Worm (Caenorhabditis elegans) whole organism, late embryonic: ENCODE data around the gene str-130.

Experiments used
- C08G9.2 ChIP-seq: sonication (generic microtip); optimal IDR thresholded peaks from 2 replicates; lab custom pipeline; 2016; ENCODE audit warnings: mild to moderate bottlenecking, missing genetic modification characterization, moderate library complexity, missing compliant biosample characterization
- C38D4.7 ChIP-seq: fragments of 200-800 bp; sonication (Bioruptor generic); optimal IDR thresholded peaks from 2 replicates; lab custom pipeline; 2018; ENCODE audit warnings: mild to moderate bottlenecking, missing genetic modification characterization, moderate library complexity, missing compliant biosample characterization
- F13H6.1 ChIP-seq: sonication (generic microtip); optimal IDR thresholded peaks from 2 replicates; lab custom pipeline; 2016; ENCODE audit warnings: missing genetic modification characterization, missing compliant biosample characterization
- T23F11.4 ChIP-seq: fragments of 200-800 bp; sonication (Bioruptor generic); optimal IDR thresholded peaks from 2 replicates; lab custom pipeline; 2018; ENCODE audit warnings: mild to moderate bottlenecking, missing genetic modification characterization, missing compliant biosample characterization
- Y22D7AL.16 ChIP-seq: sonication (generic microtip); optimal IDR thresholded peaks from 2 replicates; lab custom pipeline; 2016; ENCODE audit warnings: missing genetic modification characterization, missing compliant biosample characterization
- ahr-1 ChIP-seq: sonication (generic microtip); optimal IDR thresholded peaks from 2 replicates; lab custom pipeline; 2016; ENCODE audit warnings: missing genetic modification characterization, missing compliant biosample characterization
- ceh-18 ChIP-seq: sonication (generic microtip); optimal IDR thresholded peaks from 2 replicates; lab custom pipeline; 2016; ENCODE audit warnings: missing genetic modification characterization, missing compliant biosample characterization
- ceh-19 ChIP-seq: fragments of 200-800 bp; sonication (Bioruptor generic); optimal IDR thresholded peaks from 2 replicates; lab custom pipeline; 2018; ENCODE audit warnings: mild to moderate bottlenecking, missing genetic modification characterization, missing compliant biosample characterization
- ceh-2 ChIP-seq: sonication (generic microtip); optimal IDR thresholded peaks from 2 replicates; lab custom pipeline; 2016; ENCODE audit warnings: missing genotype, missing genetic modification characterization, missing compliant biosample characterization
- ceh-22 ChIP-seq: sonication (generic microtip); optimal IDR thresholded peaks from 2 replicates; lab custom pipeline; 2017; ENCODE audit warnings: missing biosample characterization, missing genetic modification characterization
- ceh-24 ChIP-seq: sonication (generic microtip); optimal IDR thresholded peaks from 2 replicates; lab custom pipeline; 2016; ENCODE audit warnings: mild to moderate bottlenecking, missing genetic modification characterization, missing compliant biosample characterization
- ceh-31 ChIP-seq: sonication (generic microtip); optimal IDR thresholded peaks from 2 replicates; lab custom pipeline; 2016; ENCODE audit warnings: missing genetic modification characterization, missing compliant biosample characterization
- ceh-34 ChIP-seq: sonication (generic microtip); optimal IDR thresholded peaks from 2 replicates; lab custom pipeline; 2016; ENCODE audit warnings: mild to moderate bottlenecking, missing genetic modification characterization, missing compliant biosample characterization
- ceh-45 ChIP-seq: fragments of 200-800 bp; sonication (Bioruptor generic); IDR thresholded peaks from 2 replicates; pipeline ENCODE4 v1.3.6; 2022; ENCODE audit warnings: missing genetic modification reagents, missing genetic modification characterization, missing compliant biosample characterization
- ceh-9 ChIP-seq: sonication (generic microtip); optimal IDR thresholded peaks from 2 replicates; lab custom pipeline; 2016; ENCODE audit warnings: mild to moderate bottlenecking, missing genetic modification characterization, inconsistent platforms, missing compliant biosample characterization
- che-1 ChIP-seq: sonication (generic microtip); optimal IDR thresholded peaks from 2 replicates; lab custom pipeline; 2016; ENCODE audit warnings: mild to moderate bottlenecking, missing genetic modification characterization, missing compliant biosample characterization
- elt-2 ChIP-seq: sonication (generic microtip); optimal IDR thresholded peaks from 2 replicates; lab custom pipeline; 2016; ENCODE audit warnings: missing genetic modification reagents, missing genetic modification characterization, missing compliant biosample characterization
- elt-4 ChIP-seq: sonication (generic microtip); optimal IDR thresholded peaks from 2 replicates; lab custom pipeline; 2016; ENCODE audit warnings: missing genetic modification characterization, missing compliant biosample characterization
- ets-4 ChIP-seq: sonication (generic microtip); optimal IDR thresholded peaks from 2 replicates; lab custom pipeline; 2016; ENCODE audit warnings: missing genetic modification characterization, missing compliant biosample characterization
- eyg-1 ChIP-seq: sonication (generic microtip); optimal IDR thresholded peaks from 2 replicates; lab custom pipeline; 2016; ENCODE audit warnings: missing genotype, missing genetic modification characterization, missing compliant biosample characterization
- gmeb-2 ChIP-seq: sonication (generic microtip); optimal IDR thresholded peaks from 2 replicates; lab custom pipeline; 2016; ENCODE audit warnings: missing genetic modification characterization, inconsistent platforms, missing compliant biosample characterization
- hlh-30 ChIP-seq: sonication (generic microtip); optimal IDR thresholded peaks from 2 replicates; lab custom pipeline; 2017; ENCODE audit warnings: antibody characterized with exemption, missing genetic modification characterization, missing compliant biosample characterization; ENCODE audit not compliant: insufficient read depth
- hlh-8 ChIP-seq: sonication (generic microtip); optimal IDR thresholded peaks from 2 replicates; lab custom pipeline; 2016; ENCODE audit warnings: missing genotype, missing genetic modification characterization, missing compliant biosample characterization
- lim-6 ChIP-seq: sonication (generic microtip); optimal IDR thresholded peaks from 2 replicates; lab custom pipeline; 2016; ENCODE audit warnings: missing genetic modification characterization, missing compliant biosample characterization
- lin-11 ChIP-seq: fragments of 200-800 bp; sonication (Bioruptor generic); optimal IDR thresholded peaks from 2 replicates; lab custom pipeline; 2018; ENCODE audit warnings: mild to moderate bottlenecking, missing genetic modification characterization, missing compliant biosample characterization
- madf-2 ChIP-seq: sonication (generic microtip); optimal IDR thresholded peaks from 2 replicates; lab custom pipeline; 2017; ENCODE audit warnings: missing genetic modification characterization, missing compliant biosample characterization
- mec-3 ChIP-seq: sonication (generic microtip); optimal IDR thresholded peaks from 2 replicates; lab custom pipeline; 2016; ENCODE audit warnings: borderline replicate concordance, missing genetic modification characterization, missing compliant biosample characterization
- nfya-1 ChIP-seq: sonication (generic microtip); optimal IDR thresholded peaks from 2 replicates; lab custom pipeline; 2017; ENCODE audit warnings: missing genetic modification characterization, mild to moderate bottlenecking, missing compliant biosample characterization, antibody characterized with exemption, moderate library complexity
- nhr-11 ChIP-seq: fragments of 150-350 bp; optimal IDR thresholded peaks from 2 replicates; lab custom pipeline; 2014; ENCODE audit warnings: missing biosample characterization, missing genetic modification characterization
- odd-2 ChIP-seq: sonication (generic microtip); optimal IDR thresholded peaks from 2 replicates; lab custom pipeline; 2017; ENCODE audit warnings: antibody characterized with exemption, mild to moderate bottlenecking, missing genetic modification characterization, missing compliant biosample characterization
- pag-3 ChIP-seq: sonication (generic microtip); optimal IDR thresholded peaks from 2 replicates; lab custom pipeline; 2016; ENCODE audit warnings: missing compliant biosample characterization, missing genetic modification characterization, borderline replicate concordance
- pax-1 ChIP-seq: fragments of 150-350 bp; optimal IDR thresholded peaks from 2 replicates; lab custom pipeline; 2014; ENCODE audit warnings: missing biosample characterization, missing genetic modification characterization
- pqm-1 ChIP-seq: sonication (generic microtip); optimal IDR thresholded peaks from 2 replicates; lab custom pipeline; 2016; ENCODE audit warnings: missing genetic modification characterization, missing compliant biosample characterization
- pros-1 ChIP-seq: fragments of 150-350 bp; optimal IDR thresholded peaks from 2 replicates; lab custom pipeline; 2014; ENCODE audit warnings: missing biosample characterization, missing genetic modification reagents, missing genetic modification characterization
- sdc-2 ChIP-seq: sonication (generic microtip); optimal IDR thresholded peaks from 2 replicates; lab custom pipeline; 2016; ENCODE audit warnings: missing genotype, missing genetic modification characterization, missing compliant biosample characterization
- sox-2 ChIP-seq: fragments of 200-800 bp; sonication (Bioruptor generic); IDR thresholded peaks from 2 replicates; pipeline ENCODE4 v1.3.6; 2022; ENCODE audit warnings: missing genetic modification reagents, missing genetic modification characterization, missing compliant biosample characterization
- sox-4 ChIP-seq: sonication (generic microtip); optimal IDR thresholded peaks from 2 replicates; lab custom pipeline; 2017; ENCODE audit warnings: mild to moderate bottlenecking, missing genetic modification characterization, inconsistent platforms, missing compliant biosample characterization
- tbx-7 ChIP-seq: sonication (generic microtip); optimal IDR thresholded peaks from 2 replicates; lab custom pipeline; 2016; ENCODE audit warnings: missing genotype, missing genetic modification characterization, missing compliant biosample characterization
- ttx-3 ChIP-seq: sonication (generic microtip); optimal IDR thresholded peaks from 2 replicates; lab custom pipeline; 2016; ENCODE audit warnings: missing genetic modification reagents, missing genetic modification characterization, missing compliant biosample characterization
- unc-42 ChIP-seq: sonication (generic microtip); optimal IDR thresholded peaks from 2 replicates; lab custom pipeline; 2016; ENCODE audit warnings: missing genotype, missing genetic modification characterization, missing compliant biosample characterization
- unc-55 ChIP-seq: sonication (generic microtip); optimal IDR thresholded peaks from 2 replicates; lab custom pipeline; 2017; ENCODE audit warnings: missing biosample characterization, missing genetic modification reagents, missing genetic modification characterization
- unc-86 ChIP-seq: sonication (generic microtip); optimal IDR thresholded peaks from 2 replicates; lab custom pipeline; 2016; ENCODE audit warnings: missing genetic modification characterization, missing compliant biosample characterization

The str-130 gene

ce11 chrV:8114542-8114941 lies 24.0 kb upstream of the str-130 start:
- TF ChIP-seq ceh-34 (tag; lab: Kevin White, UChicago) (no peak), madf-2 (tag; lab: Kevin White, UChicago) (no peak), lim-6 (tag; lab: Kevin White, UChicago) (no peak), lin-11 (no peak), ceh-19 (GFP tag; lab: Kevin White, UChicago) (no peak), nfya-1 (tag; lab: Kevin White, UChicago) (no peak), sox-2 (GFP tag; lab: Robert Waterston, UW) (no peak), ceh-24 (tag; lab: Kevin White, UChicago) (no peak)

ce11 chrV:8110816-8111215 lies 20.3 kb upstream of the str-130 start:
- no peak for TF ChIP-seq sdc-2
- no peak for TF ChIP-seq nhr-11
- TF ChIP-seq ceh-45, result no peak
- TF ChIP-seq unc-86 (tag; lab: Kevin White, UChicago), result no peak
- no peak for TF ChIP-seq ceh-24 (tag; lab: Kevin White, UChicago)
- no peak for TF ChIP-seq F13H6.1 (tag; lab: Kevin White, UChicago)
- no peak for TF ChIP-seq tbx-7 (tag; lab: Kevin White, UChicago)
- no peak for TF ChIP-seq mec-3 (tag; lab: Kevin White, UChicago)
- TF ChIP-seq sox-2 (GFP tag; lab: Robert Waterston, UW), result no peak
- TF ChIP-seq ttx-3 (tag; lab: Kevin White, UChicago), result no peak
- no peak for TF ChIP-seq nfya-1 (tag; lab: Kevin White, UChicago)

DNA sequence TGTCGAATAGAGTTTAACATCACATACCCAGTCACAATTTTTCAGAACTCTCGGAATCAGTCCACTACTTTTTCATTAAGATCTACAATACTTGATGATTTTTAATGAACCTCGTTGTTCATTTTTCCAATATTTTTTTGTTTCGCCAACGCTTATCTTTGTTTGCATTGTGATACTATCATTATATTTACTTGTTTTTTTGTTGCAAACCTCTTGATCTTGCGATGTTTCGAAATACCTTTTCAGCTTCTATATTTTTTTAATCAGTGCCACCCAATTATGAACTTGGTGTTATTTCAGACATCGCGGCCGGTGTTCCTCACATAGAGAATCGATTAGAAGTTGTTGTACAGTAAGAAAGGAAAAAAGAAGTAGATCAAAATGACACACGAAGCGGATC lies 18.2 kb upstream of the str-130 start, which contains the start of gene myo-5:
myo-5 (plus strand) TSS at position 301 of the 400 bp plus-strand sequence.
- no peak for TF ChIP-seq pros-1 (tag; lab: Kevin White, UChicago)
- no peak for TF ChIP-seq elt-4 (tag; lab: Kevin White, UChicago)
- no peak for TF ChIP-seq hlh-8
- no peak for TF ChIP-seq sox-2 (GFP tag; lab: Robert Waterston, UW)
- TF ChIP-seq ahr-1 (tag; lab: Kevin White, UChicago), result no peak
- TF ChIP-seq nhr-11, result no peak
- no peak for TF ChIP-seq pax-1 (tag; lab: Kevin White, UChicago)
- TF ChIP-seq ceh-22 (tag; lab: Kevin White, UChicago), result no peak
- no peak for TF ChIP-seq sox-4 (tag; lab: Kevin White, UChicago)
- TF ChIP-seq eyg-1 (tag; lab: Kevin White, UChicago), result no peak
- no peak for TF ChIP-seq unc-86 (tag; lab: Kevin White, UChicago)
- no peak for TF ChIP-seq C08G9.2
- TF ChIP-seq ceh-19 (GFP tag; lab: Kevin White, UChicago), result no peak
- TF ChIP-seq odd-2, result no peak
- TF ChIP-seq pqm-1 (tag; lab: Kevin White, UChicago), result no peak
- no peak for TF ChIP-seq ets-4 (tag; lab: Kevin White, UChicago)
- no peak for TF ChIP-seq hlh-30 (tag; lab: Kevin White, UChicago)
- TF ChIP-seq, all 69 proteins: peak for 0

ce11 chrV:8104473-8104872 lies 14.0 kb upstream of the str-130 start, which contains the start of gene srlf-16:
srlf-16 (plus strand) TSS chrV:8104773.
- TF ChIP-seq sdc-2 (no peak), ttx-3 (tag; lab: Kevin White, UChicago) (no peak), ceh-34 (tag; lab: Kevin White, UChicago) (no peak), unc-42 (no peak)

DNA sequence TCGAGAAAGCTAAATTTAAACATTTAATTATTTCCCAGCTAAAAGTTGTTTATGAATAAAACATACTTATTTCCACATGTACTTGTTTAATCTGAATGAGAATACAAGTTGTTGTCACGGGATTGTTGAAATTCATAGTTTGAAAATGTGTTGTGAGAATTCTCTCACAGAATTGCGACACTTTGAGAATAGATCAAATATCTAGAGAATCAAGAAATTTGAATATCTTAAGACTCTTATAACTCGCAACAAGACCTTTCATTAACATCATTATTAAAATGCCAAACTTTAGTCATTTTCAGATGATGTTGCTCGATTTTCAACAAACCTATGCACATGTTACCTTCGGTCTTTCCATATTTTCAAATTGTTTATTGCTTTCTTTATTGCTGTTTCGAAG lies 12.5 kb upstream of the str-130 start, which contains the start of gene str-90:
str-90 (plus strand) TSS at position 301 of the 400 bp plus-strand sequence.
- no peak for TF ChIP-seq ceh-18 (tag; lab: Kevin White, UChicago)
- TF ChIP-seq che-1 (tag; lab: Kevin White, UChicago), result no peak
- TF ChIP-seq ceh-34 (tag; lab: Kevin White, UChicago), result no peak
- no peak for TF ChIP-seq pros-1 (tag; lab: Kevin White, UChicago)
- no peak for TF ChIP-seq gmeb-2 (tag; lab: Kevin White, UChicago)
- TF ChIP-seq ceh-22 (tag; lab: Kevin White, UChicago), result no peak
- TF ChIP-seq elt-4 (tag; lab: Kevin White, UChicago), result no peak
- no peak for TF ChIP-seq elt-2 (tag; lab: Kevin White, UChicago)
- no peak for TF ChIP-seq pag-3 (tag; lab: Kevin White, UChicago)
- no peak for TF ChIP-seq C38D4.7 (GFP tag; lab: Kevin White, UChicago)
- no peak for TF ChIP-seq lim-6 (tag; lab: Kevin White, UChicago)
- no peak for TF ChIP-seq unc-55 (GFP tag; lab: Kevin White, UChicago)
- TF ChIP-seq odd-2, result no peak
- no peak for TF ChIP-seq pax-1 (tag; lab: Kevin White, UChicago)
- TF ChIP-seq Y22D7AL.16, result no peak
- no peak for TF ChIP-seq ceh-31 (tag; lab: Kevin White, UChicago)
- TF ChIP-seq ceh-2 (tag; lab: Kevin White, UChicago), result no peak
- TF ChIP-seq T23F11.4 (GFP tag; lab: Kevin White, UChicago), result no peak
- TF ChIP-seq nfya-1 (tag; lab: Kevin White, UChicago), result no peak
- no peak for TF ChIP-seq ceh-9 (tag; lab: Kevin White, UChicago)
